Fruit fly (Drosophila melanogaster): Measurements from ENCODE around the gene Ncc69.
A peak's percentile ranks its signal among the peaks of the same experiment; 100 is the strongest.

The Ncc69 gene

dm6 chr3L:12414189-12414964 lies 23.1 kb upstream of the Ncc69 start, which contains the start of gene SCaMC (continued):
- TF ChIP-seq MBD-R2 (GFP tag; IDR thresholded peaks at IDR 0.05) (peak; percentile 72), CG14710 (tag; optimal IDR thresholded peaks at IDR 0.05) (peak; percentile 98), slou (GFP tag; optimal IDR thresholded peaks at IDR 0.05) (no peak), CG3847 (GFP tag; IDR thresholded peaks at IDR 0.05) (peak; percentile 55; the same call in 1 of the 2 replicates), sd (tag; optimal IDR thresholded peaks at IDR 0.05) (peak; percentile 87), CG8944 (GFP tag; optimal IDR thresholded peaks at IDR 0.05) (no peak), org-1 (GFP tag; optimal IDR thresholded peaks at IDR 0.05) (no peak), sc (optimal IDR thresholded peaks at IDR 0.05) (no peak), sc (GFP tag; optimal IDR thresholded peaks at IDR 0.05) (no peak), YL-1 (GFP tag; optimal IDR thresholded peaks at IDR 0.05) (peak; percentile 85), CG30020 (tag; optimal IDR thresholded peaks at IDR 0.05) (peak; percentile 35), HLH4C (GFP tag; IDR thresholded peaks at IDR 0.05; ENCODE audit: partially characterized antibody) (0 out of 3 replicates have a peak, but pooled peaks have one; percentile 31), trem (tag; optimal IDR thresholded peaks at IDR 0.05) (peak; percentile 80), CG5953 (GFP tag; IDR thresholded peaks at IDR 0.05) (no peak), fd64A (GFP tag; optimal IDR thresholded peaks at IDR 0.05) (no peak), nerfin-1 (tag; optimal IDR thresholded peaks at IDR 0.05) (peak; percentile 45), CG6689 (GFP tag; IDR thresholded peaks at IDR 0.05) (no peak), bowl (GFP tag; IDR thresholded peaks at IDR 0.05) (no peak), CG33213 (GFP tag; optimal IDR thresholded peaks at IDR 0.05) (peak; percentile 71), mam (GFP tag; optimal IDR thresholded peaks at IDR 0.05) (no peak), Hmx (GFP tag; optimal IDR thresholded peaks at IDR 0.05) (no peak), CG6254 (GFP tag; optimal IDR thresholded peaks at IDR 0.05) (no peak), Spps (tag; optimal IDR thresholded peaks at IDR 0.05) (no peak), CG17612 (GFP tag; IDR thresholded peaks at IDR 0.05) (no peak), slp2 (GFP tag; optimal IDR thresholded peaks at IDR 0.05) (no peak), CG15696 (tag; optimal IDR thresholded peaks at IDR 0.05) (no peak), ftz-f1 (GFP tag; optimal IDR thresholded peaks at IDR 0.05) (no peak), CG15601 (tag; optimal IDR thresholded peaks at IDR 0.05) (peak; percentile 61), CG9215 (GFP tag; IDR thresholded peaks at IDR 0.05) (no peak), CG34224 (GFP tag; IDR thresholded peaks at IDR 0.05; ENCODE audit: partially characterized antibody) (no peak), bsh (GFP tag; optimal IDR thresholded peaks at IDR 0.05) (no peak), HHEX (GFP tag; optimal IDR thresholded peaks at IDR 0.05) (no peak), al (GFP tag; IDR thresholded peaks at IDR 0.05) (no peak), CHES-1-like (GFP tag; optimal IDR thresholded peaks at IDR 0.05) (peak; percentile 32), CG30403 (GFP tag; optimal IDR thresholded peaks at IDR 0.05) (no peak), Med (GFP tag) (peak; percentile 88), schlank (tag; optimal IDR thresholded peaks at IDR 0.05) (no peak), CG17361 (GFP tag; IDR thresholded peaks at IDR 0.05) (no peak), ttk (GFP tag; IDR thresholded peaks at IDR 0.05) (no peak), sens (GFP tag) (peak; percentile 59), CG2120 (GFP tag; optimal IDR thresholded peaks at IDR 0.05) (peak; percentile 35), maf-S (GFP tag; optimal IDR thresholded peaks at IDR 0.05) (peak; percentile 11), Dref (GFP tag; IDR thresholded peaks at IDR 0.05) (peak; percentile 49), ato (GFP tag; IDR thresholded peaks at IDR 0.05; ENCODE audit: partially characterized antibody) (no peak), nau (GFP tag; optimal IDR thresholded peaks at IDR 0.05) (no peak), mirr (GFP tag; optimal IDR thresholded peaks at IDR 0.05) (no peak), jing (GFP tag; optimal IDR thresholded peaks at IDR 0.05) (no peak), CG8359 (GFP tag; optimal IDR thresholded peaks at IDR 0.05; ENCODE audit: borderline replicate concordance) (no peak), Ssrp (tag; optimal IDR thresholded peaks at IDR 0.05) (no peak), pfk (GFP tag; optimal IDR thresholded peaks at IDR 0.05) (no peak)

All from whole organism, embryonic.